Worm (Caenorhabditis elegans) whole organism, L2 larva: Measurements from ENCODE around the gene his-7.

Source experiments
- blmp-1 ChIP-seq: sonication (generic microtip); optimal IDR thresholded peaks from 2 replicates; lab custom pipeline; 2017; ENCODE audit warnings: missing genetic modification characterization, mild to moderate bottlenecking, missing compliant biosample characterization, antibody characterized with exemption, moderate library complexity; ENCODE audit not compliant: insufficient read depth
- ceh-16 ChIP-seq: fragments of 150-350 bp; optimal IDR thresholded peaks from 2 replicates; lab custom pipeline; 2014; ENCODE audit warnings: missing biosample characterization, missing genetic modification characterization
- egl-27 ChIP-seq: sonication (generic microtip); optimal IDR thresholded peaks from 3 replicates; lab custom pipeline; 2017; ENCODE audit warnings: missing biosample characterization, missing genetic modification reagents, missing genetic modification characterization
- elt-1 ChIP-seq: fragments of 150-350 bp; optimal IDR thresholded peaks from 2 replicates; lab custom pipeline; 2014; ENCODE audit warnings: missing biosample characterization, missing genetic modification characterization
- lin-13 ChIP-seq: fragments of 150-350 bp; optimal IDR thresholded peaks from 2 replicates; lab custom pipeline; 2014; ENCODE audit warnings: missing biosample characterization, missing genetic modification reagents, missing genetic modification characterization
- mdl-1 ChIP-seq, 2 experiments: fragments of 150-350 bp in 1 of 2; sonication (generic microtip) in 1 of 2; optimal IDR thresholded peaks; 2 replicates each; lab custom pipeline; 2017; ENCODE audit warnings: missing biosample characterization in 2 of 2, missing genetic modification characterization in 2 of 2
- nhr-11 ChIP-seq: fragments of 150-350 bp; optimal IDR thresholded peaks from 2 replicates; lab custom pipeline; 2014; ENCODE audit warnings: missing biosample characterization, missing genetic modification characterization
- nhr-237 ChIP-seq: fragments of 150-350 bp; optimal IDR thresholded peaks from 2 replicates; lab custom pipeline; 2014; ENCODE audit warnings: missing biosample characterization, missing genetic modification characterization
- nhr-25 ChIP-seq: fragments of 150-350 bp; sonication (generic microtip); optimal IDR thresholded peaks from 3 replicates; lab custom pipeline; 2014; ENCODE audit warnings: missing biosample characterization, missing genetic modification characterization
- snpc-4 ChIP-seq: fragments of 150-350 bp; optimal IDR thresholded peaks from 2 replicates; lab custom pipeline; 2014; ENCODE audit warnings: missing biosample characterization, missing genetic modification characterization
- unc-39 ChIP-seq: fragments of 150-350 bp; optimal IDR thresholded peaks from 2 replicates; lab custom pipeline; 2014; ENCODE audit warnings: missing biosample characterization, missing genetic modification characterization
- unc-55 ChIP-seq: fragments of 150-350 bp; sonication (generic microtip); optimal IDR thresholded peaks from 3 replicates; lab custom pipeline; 2014; ENCODE audit warnings: missing biosample characterization, missing genetic modification reagents, missing genetic modification characterization
- unc-62 ChIP-seq: fragments of 150-350 bp; optimal IDR thresholded peaks from 2 replicates; lab custom pipeline; 2014; ENCODE audit warnings: missing biosample characterization, missing genetic modification reagents, missing genetic modification characterization

DNA sequence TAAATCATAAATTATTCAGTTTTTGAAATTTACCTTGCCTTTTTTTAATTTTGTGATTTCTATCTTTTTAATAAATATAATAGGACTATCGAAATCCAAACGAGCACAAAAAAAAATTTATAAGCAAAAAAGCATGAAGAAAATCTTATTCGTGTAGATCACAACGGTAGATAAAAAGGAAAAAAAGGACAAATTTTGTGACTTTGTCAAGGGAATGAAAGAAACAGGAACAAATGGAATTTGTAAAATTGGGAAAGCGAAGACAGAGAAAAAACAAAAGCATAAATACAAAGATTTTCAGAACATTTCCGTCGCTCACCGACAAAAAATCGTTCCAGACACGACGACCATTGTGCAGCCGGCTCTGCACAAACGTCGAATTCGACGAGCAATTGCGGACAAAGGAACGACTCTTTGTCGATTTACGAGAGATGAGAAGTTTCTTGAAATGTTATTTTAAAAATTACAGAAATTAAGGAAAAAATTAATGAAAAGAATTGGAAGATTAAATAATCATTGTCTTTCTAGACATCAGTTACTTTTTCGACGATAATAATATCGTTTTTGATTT, 14.3 kb upstream of the his-7 start, which contains the start of gene F45F2.10:
- TF ChIP-seq blmp-1 = no peak
- no peak for TF ChIP-seq mdl-1 (tag; optimal IDR thresholded peaks at IDR 0.05; lab: Kevin White, UChicago)
- TF ChIP-seq nhr-11 (tag; lab: Kevin White, UChicago) = no peak
- TF ChIP-seq unc-62 (GFP tag; lab: Kevin White, UChicago) = no peak
- TF ChIP-seq unc-39 (tag; lab: Kevin White, UChicago) = no peak
- TF ChIP-seq elt-1 (tag; lab: Kevin White, UChicago) = no peak
- TF ChIP-seq lin-13 (GFP tag; lab: Kevin White, UChicago) = no peak
- no peak for TF ChIP-seq ceh-16 (tag; lab: Kevin White, UChicago)
- TF ChIP-seq nhr-25 (tag; lab: Kevin White, UChicago) = no peak
- TF ChIP-seq snpc-4 (tag; lab: Kevin White, UChicago) = peak; percentile 30
- TF ChIP-seq nhr-237 (tag; lab: Kevin White, UChicago) = no peak
- TF ChIP-seq egl-27 (tag; lab: Kevin White, UChicago) = no peak
- TF ChIP-seq unc-55 (GFP tag; lab: Kevin White, UChicago) = no peak
